Worm (Caenorhabditis elegans): Measurements from ENCODE around the gene C47E12.9.

Gene C47E12.9

DNA sequence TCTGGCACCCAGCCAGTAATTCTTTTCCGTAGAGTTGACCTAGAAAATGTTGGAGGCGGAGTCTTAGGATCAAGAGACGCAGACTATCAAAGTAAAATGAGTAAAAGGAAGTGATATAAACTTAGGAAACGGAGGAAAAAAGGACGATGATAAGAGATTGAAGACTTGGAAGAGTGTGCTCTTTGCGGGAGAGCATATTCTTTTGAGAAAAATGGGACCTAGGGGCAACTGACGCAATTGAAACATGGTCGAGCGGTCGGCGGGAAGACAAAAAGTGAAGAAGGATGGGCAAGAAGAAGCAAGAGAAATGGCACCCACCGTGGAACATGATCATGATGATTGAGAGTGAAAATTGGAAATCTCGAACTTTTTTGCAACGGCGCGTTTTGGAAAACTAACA is 26.5 kb upstream of the C47E12.9 start:
- TF ChIP-seq nhr-11 (tag; optimal IDR thresholded peaks at IDR 0.05) (peak; percentile 33), pha-4 (tag; optimal IDR thresholded peaks at IDR 0.05) (peak; percentile 13), lin-15B (tag; optimal IDR thresholded peaks at IDR 0.05) (peak; percentile 65), nhr-67 (tag; optimal IDR thresholded peaks at IDR 0.05) (no peak)

DNA sequence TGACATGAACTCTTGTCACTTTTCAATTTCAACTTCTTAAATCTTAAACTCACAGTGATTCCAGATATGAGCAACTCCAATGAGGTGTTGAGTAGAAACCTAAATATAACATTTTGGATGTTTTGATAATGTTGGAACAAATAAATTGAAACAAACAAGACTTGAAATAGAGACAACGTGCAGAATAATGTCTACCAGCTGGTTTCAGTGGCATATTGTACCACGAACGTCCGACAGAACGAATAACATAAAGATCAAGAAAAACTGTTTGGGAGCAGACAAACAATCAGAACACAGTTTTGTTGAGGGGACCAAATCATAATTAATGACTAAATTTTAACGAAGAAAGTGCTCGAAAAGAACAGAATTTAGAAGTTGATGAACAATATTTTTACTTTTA is 21.2 kb upstream of the C47E12.9 start, which contains the start of gene gon-1:
gon-1 (minus strand) TSS at position 101 of the 400 bp plus-strand sequence.
- TF ChIP-seq nhr-43 (tag; optimal IDR thresholded peaks at IDR 0.05; ENCODE audit: poor library complexity, severe bottlenecking) = no peak

DNA sequence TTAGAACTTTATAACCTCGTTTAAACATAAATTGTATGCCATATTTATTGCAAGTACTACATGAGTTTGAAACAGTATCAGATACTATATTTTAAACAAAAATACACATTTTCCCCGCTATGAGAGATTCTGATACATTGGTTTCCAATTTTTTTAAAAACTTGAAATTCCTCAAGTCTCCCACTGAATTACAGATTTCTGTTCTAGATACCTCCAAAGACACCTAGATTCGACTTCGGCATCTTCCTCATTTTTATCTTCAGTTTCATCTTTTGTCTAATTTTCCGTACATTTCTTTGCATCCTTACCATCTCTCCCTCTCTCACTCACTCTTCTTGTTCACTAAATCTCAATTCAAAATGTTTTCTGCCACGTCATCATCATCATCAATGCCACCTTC is 10.5 kb upstream of the C47E12.9 start, which contains the start of gene T13H10.2:
T13H10.2 (plus strand) TSS at position 301 of the 400 bp plus-strand sequence.
- TF ChIP-seq skn-1 (tag; optimal IDR thresholded peaks at IDR 0.05) (no peak), lsy-12 (tag; optimal IDR thresholded peaks at IDR 0.05) (no peak), elt-2 (tag; optimal IDR thresholded peaks at IDR 0.05) (no peak), mdl-1 (tag; optimal IDR thresholded peaks at IDR 0.05) (no peak), hmg-11 (tag; optimal IDR thresholded peaks at IDR 0.05) (no peak), unc-62 (GFP tag; optimal IDR thresholded peaks at IDR 0.05) (no peak)

ce11 chrIV:9969081-9969480 is 5.4 kb upstream of the C47E12.9 start, which contains the start of the genes kin-5 and C47E12.11:
Gene kin-5, minus strand, starts transcription at chrIV:9969181.
Gene C47E12.11, plus strand, starts transcription at chrIV:9969400.
- TF ChIP-seq nhr-25 (tag; optimal IDR thresholded peaks at IDR 0.05) (no peak), ztf-11 (tag; optimal IDR thresholded peaks at IDR 0.05) (no peak), fkh-2 (tag; optimal IDR thresholded peaks at IDR 0.05) (no peak), ama-1 (optimal IDR thresholded peaks at IDR 0.05) (no peak), elt-1 (tag; optimal IDR thresholded peaks at IDR 0.05) (no peak), ceh-9 (tag; optimal IDR thresholded peaks at IDR 0.05) (no peak), zag-1 (tag; optimal IDR thresholded peaks at IDR 0.05) (no peak), nhr-43 (tag; optimal IDR thresholded peaks at IDR 0.05; ENCODE audit: poor library complexity, severe bottlenecking) (no peak), ZK546.5 (tag; optimal IDR thresholded peaks at IDR 0.05) (no peak), elt-2 (tag; optimal IDR thresholded peaks at IDR 0.05) (no peak), daf-12 (tag; optimal IDR thresholded peaks at IDR 0.05) (no peak), nhr-237 (tag; optimal IDR thresholded peaks at IDR 0.05) (no peak)

DNA sequence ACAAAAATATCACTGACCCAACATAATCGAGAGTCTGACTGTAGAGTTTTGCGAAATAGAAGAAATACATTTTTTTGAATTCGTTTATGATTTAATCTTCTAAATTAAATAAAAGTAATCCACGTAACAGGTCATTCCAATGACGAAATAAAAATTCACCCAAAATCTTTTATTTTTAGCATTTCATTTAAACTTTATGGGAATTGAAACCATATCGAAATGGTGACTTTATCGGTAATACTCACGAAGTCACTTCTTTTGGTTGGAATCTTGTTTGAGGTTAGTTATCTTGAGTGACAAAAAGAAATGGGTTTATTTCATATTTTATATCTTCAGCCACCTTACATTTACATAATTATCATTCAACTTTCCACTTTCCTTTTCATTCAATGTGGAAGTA is 1.9 kb upstream of the C47E12.9 start, which contains the start of the genes C47E12.12 and C47E12.10:
C47E12.12 (minus strand) TSS at position 101 of the 400 bp plus-strand sequence.
C47E12.10 (plus strand) TSS at position 172 of the 400 bp plus-strand sequence.
- TF ChIP-seq R02D3.7 (tag; optimal IDR thresholded peaks at IDR 0.05) = no peak
- TF ChIP-seq lin-39 (tag; optimal IDR thresholded peaks at IDR 0.05) = no peak
- no peak for TF ChIP-seq pha-4 (tag; optimal IDR thresholded peaks at IDR 0.05)
- no peak for TF ChIP-seq fos-1 (tag; optimal IDR thresholded peaks at IDR 0.05)
- TF ChIP-seq jun-1 (tag; optimal IDR thresholded peaks at IDR 0.05) = no peak
- no peak for TF ChIP-seq zag-1 (tag; optimal IDR thresholded peaks at IDR 0.05)
- no peak for TF ChIP-seq mml-1 (tag; optimal IDR thresholded peaks at IDR 0.05)
- no peak for TF ChIP-seq ZK546.5 (tag; optimal IDR thresholded peaks at IDR 0.05)
- TF ChIP-seq ztf-4 (tag; optimal IDR thresholded peaks at IDR 0.05) = no peak
- TF ChIP-seq ceh-16 (tag; optimal IDR thresholded peaks at IDR 0.05) = no peak
- TF ChIP-seq unc-39 (tag; optimal IDR thresholded peaks at IDR 0.05) = no peak

DNA sequence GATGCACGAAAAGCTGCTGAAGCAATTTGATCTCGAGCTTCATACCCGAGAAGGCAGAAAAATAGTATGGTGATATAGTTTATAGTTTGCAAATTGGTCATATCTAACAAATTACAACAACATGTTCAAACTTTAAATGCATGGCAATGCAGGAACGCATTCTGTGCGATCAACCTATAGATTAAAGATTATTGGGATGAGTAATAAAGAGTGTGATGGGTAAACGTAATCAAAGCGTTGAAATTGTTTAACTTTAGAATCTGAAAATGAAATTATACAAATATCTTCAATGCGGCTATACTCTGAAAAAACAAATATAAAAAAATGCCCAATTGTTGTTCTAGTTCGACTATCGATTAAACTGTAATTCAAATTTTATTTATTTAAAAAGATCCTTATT is 1.8 kb downstream of the C47E12.9 start, which contains the start of gene C47E12.14:
C47E12.14 (minus strand) TSS at position 101 of the 400 bp plus-strand sequence.
- TF ChIP-seq mml-1 (tag; optimal IDR thresholded peaks at IDR 0.05) (no peak), fkh-2 (tag; optimal IDR thresholded peaks at IDR 0.05) (no peak), mdl-1 (tag; optimal IDR thresholded peaks at IDR 0.05) (no peak), nhr-23 (tag; optimal IDR thresholded peaks at IDR 0.05) (no peak)

ce11 chrIV:9977602-9978172 is 3.2 kb downstream of the C47E12.9 start, which contains the start of gene dhp-2:
Gene dhp-2, plus strand, starts transcription at chrIV:9978122.
- TF ChIP-seq nhr-11 (tag; optimal IDR thresholded peaks at IDR 0.05) (no peak), pqm-1 (tag; optimal IDR thresholded peaks at IDR 0.05) (no peak), eor-1 (tag; optimal IDR thresholded peaks at IDR 0.05) (no peak), aly-2 (tag; optimal IDR thresholded peaks at IDR 0.05) (no peak), hmg-11 (tag; optimal IDR thresholded peaks at IDR 0.05) (no peak), ceh-28 (tag; optimal IDR thresholded peaks at IDR 0.05) (no peak), lin-15B (tag; optimal IDR thresholded peaks at IDR 0.05) (no peak), ceh-16 (tag; optimal IDR thresholded peaks at IDR 0.05) (no peak), nhr-67 (tag; optimal IDR thresholded peaks at IDR 0.05) (no peak), ztf-11 (tag; optimal IDR thresholded peaks at IDR 0.05) (no peak), jun-1 (tag; optimal IDR thresholded peaks at IDR 0.05) (no peak), pha-4 (tag; optimal IDR thresholded peaks at IDR 0.05) (no peak), unc-39 (tag; optimal IDR thresholded peaks at IDR 0.05) (no peak), ama-1 (optimal IDR thresholded peaks at IDR 0.05) (no peak), fkh-2 (tag; optimal IDR thresholded peaks at IDR 0.05) (no peak), nhr-25 (tag; optimal IDR thresholded peaks at IDR 0.05) (no peak), ceh-9 (tag; optimal IDR thresholded peaks at IDR 0.05) (no peak)
